Worm (Caenorhabditis elegans): ENCODE results near the gene nhr-134.

nhr-134 gene

DNA sequence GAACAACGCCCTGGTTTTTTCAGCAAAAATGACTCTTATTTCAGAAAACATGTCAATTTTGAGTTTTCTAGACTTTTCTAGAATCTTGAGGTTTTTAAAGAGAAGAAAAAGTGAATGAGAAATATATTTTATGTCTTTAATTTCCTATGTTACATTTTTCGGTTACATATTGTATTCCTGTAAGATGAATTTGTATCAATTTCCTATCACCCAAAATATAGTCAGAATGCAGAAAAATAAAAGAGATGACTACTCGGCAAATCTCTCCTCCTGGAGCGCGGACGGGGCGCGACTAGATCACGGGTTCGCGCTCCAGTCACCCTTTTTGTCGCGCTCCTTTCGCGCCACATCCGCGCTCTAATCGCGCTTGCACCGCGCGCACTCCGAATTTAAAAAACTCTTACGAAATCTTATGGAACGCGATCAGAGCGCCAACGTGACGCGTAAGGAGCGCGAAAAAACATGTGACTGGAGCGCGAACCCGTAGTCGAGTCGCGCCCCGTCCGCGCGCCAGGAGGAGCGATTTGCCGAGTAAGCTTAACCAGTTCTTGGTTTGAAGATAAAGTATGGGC, 23.6 kb downstream of the nhr-134 start, which contains the start of gene str-253:
str-253 (minus strand) TSS at position 51 of the 572 bp plus-strand sequence.
- peak; percentile 72 for TF ChIP-seq set-16 (GFP tag; IDR thresholded peaks at IDR 0.05)
- TF ChIP-seq lin-29 (GFP tag; IDR thresholded peaks at IDR 0.05) = no peak
- TF ChIP-seq unc-62 (GFP tag; optimal IDR thresholded peaks at IDR 0.05 in 1 of 2) = peak in 1 of 2 experiments; percentile 82
- no peak for TF ChIP-seq unc-62 (tag; optimal IDR thresholded peaks at IDR 0.05)
- TF ChIP-seq ama-1 (optimal IDR thresholded peaks at IDR 0.05) = no peak
- no peak for TF ChIP-seq arid-1 (GFP tag; conservative IDR thresholded peaks at IDR 0.05)

- peak; percentile 73 for TF ChIP-seq lin-38 (GFP tag; IDR thresholded peaks at IDR 0.05)
These were observed 24.2 kb downstream of the nhr-134 start, which contains the start of gene F41B5.1 for ce11 chrV:2255191-2255590. Gene F41B5.1, plus strand, starts transcription at chrV:2255533.

- no peak for TF ChIP-seq saeg-2 (GFP tag; IDR thresholded peaks at IDR 0.05)
- TF ChIP-seq dve-1 (tag; optimal IDR thresholded peaks at IDR 0.05; ENCODE audit: insufficient read depth) = peak; percentile 53
- no peak for TF ChIP-seq daf-16 (GFP tag; optimal IDR thresholded peaks at IDR 0.05)
- TF ChIP-seq daf-16 (tag; optimal IDR thresholded peaks at IDR 0.05) = peak; percentile 66
- TF ChIP-seq nhr-28 (tag; optimal IDR thresholded peaks at IDR 0.05) = peak; percentile 25
- no peak for TF ChIP-seq D1046.2 (GFP tag; IDR thresholded peaks at IDR 0.05)
- TF ChIP-seq skn-1 (tag; optimal IDR thresholded peaks at IDR 0.05) = no peak
- TF ChIP-seq hlh-30 (tag; optimal IDR thresholded peaks at IDR 0.05; ENCODE audit: insufficient read depth) = peak; percentile 60
- peak; percentile 14 for TF ChIP-seq hlh-11 (tag; optimal IDR thresholded peaks at IDR 0.05)
- peak; percentile 10 for TF ChIP-seq mes-2 (tag; optimal IDR thresholded peaks at IDR 0.05; ENCODE audit: poor library complexity, severe bottlenecking)
- peak; percentile 18; the same call in 1 of the 2 replicates for TF ChIP-seq dmd-6 (GFP tag; IDR thresholded peaks at IDR 0.05)
- TF ChIP-seq nhr-111 (GFP tag; optimal IDR thresholded peaks at IDR 0.05) = no peak
These were observed 28.7 kb downstream of the nhr-134 start, which contains the start of gene nhr-182 for ce11 chrV:2259750-2260149. Gene nhr-182, minus strand, starts transcription at chrV:2259927.

DNA sequence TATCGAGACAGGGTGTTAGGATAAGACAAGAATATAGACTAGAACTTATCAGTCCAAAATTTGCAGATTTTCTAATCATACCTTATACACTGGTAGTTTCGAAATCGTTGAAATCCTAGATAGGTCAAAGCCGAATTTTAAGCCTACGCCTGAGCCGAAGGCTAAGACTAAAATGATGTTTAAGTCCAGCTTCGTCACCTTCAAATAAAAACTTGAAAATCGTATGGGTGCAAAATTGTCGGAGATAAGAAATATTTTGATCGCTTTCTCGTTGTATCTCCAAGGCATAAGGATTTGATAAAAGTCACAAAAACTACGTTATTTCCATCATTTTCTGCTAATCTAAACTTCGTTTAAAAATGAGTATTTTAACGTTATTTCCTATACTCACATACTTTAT, 29.6 kb downstream of the nhr-134 start, which contains the start of gene F41B5.12:
F41B5.12 (plus strand) TSS at position 301 of the 400 bp plus-strand sequence.
- TF ChIP-seq set-16 (GFP tag; IDR thresholded peaks at IDR 0.05) (no peak), hlh-30 (tag; optimal IDR thresholded peaks at IDR 0.05; ENCODE audit: insufficient read depth) (no peak), daf-8 (GFP tag; IDR thresholded peaks at IDR 0.05) (no peak), daf-19 (GFP tag; conservative IDR thresholded peaks at IDR 0.05) (no peak), ceh-32 (tag; optimal IDR thresholded peaks at IDR 0.05; ENCODE audit: poor library complexity) (no peak)

ce11 chrV:2264455-2264854, 33.4 kb downstream of the nhr-134 start, which contains the start of gene nhr-183:
Gene nhr-183, minus strand, starts transcription at chrV:2264634.
- TF ChIP-seq pha-4 (GFP tag; IDR thresholded peaks at IDR 0.05) (no peak), pha-4 (tag; optimal IDR thresholded peaks at IDR 0.05) (peak; percentile 49), ceh-20 (GFP tag; IDR thresholded peaks at IDR 0.05) (no peak)

- peak in 1 of 2 experiments; percentile 59 for TF ChIP-seq unc-62 (GFP tag; optimal IDR thresholded peaks at IDR 0.05 in 1 of 2)
- no peak for TF ChIP-seq unc-62 (tag; optimal IDR thresholded peaks at IDR 0.05)
- TF ChIP-seq mxl-2 (GFP tag; conservative IDR thresholded peaks at IDR 0.05) = no peak
- peak; percentile 38 for TF ChIP-seq aha-1 (tag)
- TF ChIP-seq dmd-8 (GFP tag; IDR thresholded peaks at IDR 0.05) = no peak
These were observed 33.9 kb downstream of the nhr-134 start for ce11 chrV:2264925-2265324.

ce11 chrV:2266958-2267357, 35.9 kb downstream of the nhr-134 start, which contains the start of gene nhr-275:
Gene nhr-275, minus strand, starts transcription at chrV:2267058.
- no peak for TF ChIP-seq F49E8.2 (tag; optimal IDR thresholded peaks at IDR 0.05; ENCODE audit: borderline replicate concordance)
- TF ChIP-seq lin-15B (tag; optimal IDR thresholded peaks at IDR 0.05) = no peak
- no peak for TF ChIP-seq F37D6.2 (tag; optimal IDR thresholded peaks at IDR 0.05)

All from whole organism, L4 larva.